Worm (Caenorhabditis elegans): ENCODE measurements around the gene F02E11.4.

F02E11.4 gene

DNA sequence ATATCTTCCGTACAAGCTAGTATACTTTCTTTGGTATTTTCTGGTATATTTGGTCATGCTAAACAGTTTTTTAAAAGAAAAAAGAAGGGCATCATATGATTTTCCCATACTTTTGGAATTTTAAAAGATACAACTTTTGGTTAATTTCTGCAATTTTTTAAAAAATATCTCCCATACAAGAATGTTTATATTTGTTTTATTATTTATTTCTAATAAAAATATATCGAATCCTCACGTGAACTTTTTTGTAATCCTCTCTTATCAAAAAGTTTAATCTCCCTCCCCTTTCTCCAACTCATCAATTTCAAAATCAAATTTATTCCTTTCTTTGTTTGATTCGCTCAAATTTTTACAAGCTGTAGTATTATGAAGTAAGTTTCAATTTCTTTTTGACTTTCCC, 4.8 kb upstream of the F02E11.4 start, which contains the start of gene nep-13:
TSS of gene nep-13 (plus strand) at position 301 of the 400 bp plus-strand sequence.
- no peak for TF ChIP-seq ztf-18 (tag; optimal IDR thresholded peaks at IDR 0.05)
- no peak for TF ChIP-seq mxl-1 (tag; optimal IDR thresholded peaks at IDR 0.05)
- TF ChIP-seq tlf-1 (GFP tag; optimal IDR thresholded peaks at IDR 0.05), result no peak
- no peak for TF ChIP-seq F49E8.2 (tag; optimal IDR thresholded peaks at IDR 0.05; ENCODE audit: insufficient read depth)
- TF ChIP-seq ceh-58 (GFP tag; IDR thresholded peaks at IDR 0.05), result no peak
- TF ChIP-seq nhr-80 (tag; optimal IDR thresholded peaks at IDR 0.05), result no peak
- TF ChIP-seq akir-1 (GFP tag; optimal IDR thresholded peaks at IDR 0.05), result no peak
- no peak for TF ChIP-seq nfyb-1 (GFP tag; IDR thresholded peaks at IDR 0.05)
- TF ChIP-seq dox-1 (GFP tag; IDR thresholded peaks at IDR 0.05), result no peak
- no peak for TF ChIP-seq ceh-27 (GFP tag; optimal IDR thresholded peaks at IDR 0.05)
- TF ChIP-seq ztf-3 (GFP tag; optimal IDR thresholded peaks at IDR 0.05), result no peak
- no peak for TF ChIP-seq let-526 (GFP tag; IDR thresholded peaks at IDR 0.05)
- no peak for TF ChIP-seq B0261.1 (tag; optimal IDR thresholded peaks at IDR 0.05)
- no peak for TF ChIP-seq ztf-28 (GFP tag; IDR thresholded peaks at IDR 0.05)
- TF ChIP-seq F57C9.4 (tag; optimal IDR thresholded peaks at IDR 0.05), result no peak
- TF ChIP-seq egl-18 (GFP tag; IDR thresholded peaks at IDR 0.05), result no peak
- TF ChIP-seq lsy-27 (tag; optimal IDR thresholded peaks at IDR 0.05; ENCODE audit: borderline replicate concordance, insufficient read depth), result no peak
- TF ChIP-seq madf-8 (GFP tag; conservative IDR thresholded peaks at IDR 0.05), result no peak

DNA sequence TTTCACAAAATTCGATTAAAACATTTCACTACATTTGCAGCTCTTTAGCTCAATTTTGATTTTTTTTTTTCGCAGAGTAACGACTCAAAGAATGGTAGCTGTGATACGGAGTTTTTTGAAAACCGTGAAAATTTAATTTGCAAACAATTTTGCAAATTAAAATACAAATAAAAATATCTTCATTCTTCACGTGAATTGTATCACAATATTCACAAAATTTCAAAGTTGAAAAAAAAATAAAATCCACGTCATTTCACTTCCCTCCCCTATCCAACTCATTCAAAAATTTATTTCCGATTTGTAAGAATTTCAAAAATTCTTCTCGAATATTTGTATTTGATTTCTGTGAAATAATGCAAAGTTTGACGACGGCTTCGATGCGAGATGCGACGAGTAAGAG, 1.0 kb upstream of the F02E11.4 start, which contains the start of gene wht-4:
TSS of gene wht-4 (plus strand) at position 301 of the 400 bp plus-strand sequence.
- TF ChIP-seq ceh-100 (GFP tag; IDR thresholded peaks at IDR 0.05) (no peak), unc-130 (GFP tag; optimal IDR thresholded peaks at IDR 0.05) (no peak), attf-6 (GFP tag; IDR thresholded peaks at IDR 0.05) (no peak), lag-1 (GFP tag; IDR thresholded peaks at IDR 0.05) (no peak), madf-6 (GFP tag; IDR thresholded peaks at IDR 0.05) (no peak), aptf-3 (GFP tag; IDR thresholded peaks at IDR 0.05) (no peak), C17E4.6 (GFP tag; IDR thresholded peaks at IDR 0.05) (no peak), Y56A3A.18 (GFP tag; IDR thresholded peaks at IDR 0.05) (no peak), lir-1 (GFP tag; conservative IDR thresholded peaks at IDR 0.05) (no peak), attf-3 (GFP tag; conservative IDR thresholded peaks at IDR 0.05) (no peak)

DNA sequence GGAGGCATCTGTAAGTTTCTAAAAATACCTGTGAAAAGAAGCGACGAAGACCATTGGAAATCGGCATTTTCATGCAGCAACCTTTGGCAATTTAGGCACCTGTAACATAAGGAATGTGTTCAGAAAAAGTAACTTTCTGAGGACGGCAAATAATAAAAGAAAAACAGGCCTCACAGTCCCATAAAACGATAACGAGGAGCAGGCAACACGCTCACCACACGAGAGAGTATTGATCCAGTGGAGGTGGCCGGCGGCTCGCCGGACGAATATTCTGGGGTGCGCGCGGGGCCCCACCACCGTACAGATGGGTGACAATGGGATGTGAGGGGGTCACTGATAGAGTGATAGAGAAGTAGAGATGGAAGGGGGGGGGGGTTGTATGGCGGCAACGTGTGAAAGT, 2.7 kb downstream of the F02E11.4 start, which contains the start of gene F02E11.3:
TSS of gene F02E11.3 (minus strand) at position 101 of the 400 bp plus-strand sequence.
- TF ChIP-seq let-526 (GFP tag; IDR thresholded peaks at IDR 0.05), result no peak
- TF ChIP-seq egl-18 (GFP tag; IDR thresholded peaks at IDR 0.05), result no peak
- TF ChIP-seq lir-1 (GFP tag; conservative IDR thresholded peaks at IDR 0.05), result no peak
- no peak for TF ChIP-seq ama-1 (optimal IDR thresholded peaks at IDR 0.05)
- no peak for TF ChIP-seq ama-1 (GFP tag; optimal IDR thresholded peaks at IDR 0.05)
- 0 out of 2 replicates have a peak, but pooled peaks have one; percentile 43 for TF ChIP-seq zfh-2 (GFP tag; conservative IDR thresholded peaks at IDR 0.05)
- TF ChIP-seq lag-1 (GFP tag; IDR thresholded peaks at IDR 0.05), result no peak
- no peak for TF ChIP-seq ceh-58 (GFP tag; IDR thresholded peaks at IDR 0.05)

DNA sequence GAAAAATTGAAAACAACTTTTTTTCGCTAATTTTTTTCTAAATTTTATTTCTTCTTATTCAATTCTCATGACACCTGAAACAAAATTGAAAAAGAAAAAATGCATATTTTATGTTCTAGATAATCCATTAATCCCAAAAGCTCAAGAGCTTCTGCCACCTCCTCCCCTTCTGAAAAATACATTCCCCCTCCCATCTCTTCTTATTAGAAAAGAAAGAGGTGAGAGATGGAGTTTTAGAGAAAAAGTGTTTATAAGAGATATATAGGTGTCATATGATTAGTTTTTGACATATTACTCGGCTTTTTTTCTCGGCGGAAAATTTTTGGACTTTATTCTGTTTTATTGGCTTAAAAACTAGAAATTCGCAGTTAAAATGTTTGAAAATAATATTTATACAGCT, 7.0 kb downstream of the F02E11.4 start:
- TF ChIP-seq pbrm-1 (GFP tag; IDR thresholded peaks at IDR 0.05) (no peak), F49E8.2 (tag; optimal IDR thresholded peaks at IDR 0.05; ENCODE audit: insufficient read depth) (no peak), ceh-58 (GFP tag; IDR thresholded peaks at IDR 0.05) (no peak)

DNA sequence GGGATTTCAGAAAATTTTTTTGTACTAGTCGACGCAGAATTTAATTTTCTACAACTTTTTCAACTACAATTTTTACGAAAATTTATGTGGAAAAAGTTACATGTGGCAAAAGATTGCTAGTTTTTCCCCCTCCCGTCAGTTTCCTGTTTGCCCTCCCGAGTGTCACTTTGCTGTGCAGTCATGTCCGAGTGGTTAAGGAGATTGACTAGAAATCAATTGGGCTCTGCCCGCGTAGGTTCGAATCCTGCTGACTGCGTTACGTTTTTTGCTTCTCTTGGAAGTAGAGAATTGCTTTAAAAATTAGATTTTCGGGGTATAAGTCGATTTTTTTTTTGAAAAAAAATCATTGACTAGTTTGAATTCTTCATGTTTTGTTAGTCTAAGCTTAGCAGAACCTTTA, 9.8 kb downstream of the F02E11.4 start:
- TF ChIP-seq dox-1 (GFP tag; IDR thresholded peaks at IDR 0.05), result 0 out of 2 replicates have a peak, but pooled peaks have one; percentile 31
- peak; percentile 65 for TF ChIP-seq rpc-1 (optimal IDR thresholded peaks at IDR 0.05)
- peak; percentile 78 for TF ChIP-seq rpc-1 (tag; optimal IDR thresholded peaks at IDR 0.05)
- no peak for TF ChIP-seq dpff-1 (tag; optimal IDR thresholded peaks at IDR 0.05)
- peak; percentile 47 for TF ChIP-seq die-1 (tag; optimal IDR thresholded peaks at IDR 0.05)
- peak; percentile 48 for TF ChIP-seq hmg-1.2 (GFP tag; IDR thresholded peaks at IDR 0.05)
- TF ChIP-seq tbp1 (GFP tag; optimal IDR thresholded peaks at IDR 0.05), result peak; percentile 95
- TF ChIP-seq Y79H2A.3 (GFP tag; conservative IDR thresholded peaks at IDR 0.05), result no peak
- 0 out of 2 replicates have a peak, but pooled peaks have one; percentile 38 for TF ChIP-seq ztf-25 (GFP tag; IDR thresholded peaks at IDR 0.05)
- no peak for TF ChIP-seq ekl-4 (GFP tag; IDR thresholded peaks at IDR 0.05)
- no peak for TF ChIP-seq somi-1 (GFP tag; optimal IDR thresholded peaks at IDR 0.05)
- TF ChIP-seq attf-3 (GFP tag; conservative IDR thresholded peaks at IDR 0.05), result no peak
- TF ChIP-seq nfya-1 (tag; optimal IDR thresholded peaks at IDR 0.05; ENCODE audit: borderline replicate concordance, insufficient read depth), result no peak
- TF ChIP-seq ceh-27 (GFP tag; optimal IDR thresholded peaks at IDR 0.05), result no peak

Measured in whole organism, young adult.